Worm (Caenorhabditis elegans) whole organism, young adult: ENCODE data around the gene C38C3.3.

ENCODE experiments used
- C17E4.6 ChIP-seq: fragments of 200-800 bp; sonication (Bioruptor generic); IDR thresholded peaks from 2 replicates; pipeline ENCODE4 v1.3.6; 2022; ENCODE audit warnings: missing genetic modification reagents, missing genetic modification characterization, missing compliant biosample characterization
- F10E7.11 ChIP-seq: sonication (generic microtip); optimal IDR thresholded peaks from 2 replicates; lab custom pipeline; 2017; ENCODE audit warnings: mild to moderate bottlenecking, missing genetic modification characterization, moderate library complexity, missing compliant biosample characterization
- F39B2.1 ChIP-seq: fragments of 200-800 bp; sonication (Bioruptor generic); IDR thresholded peaks from 2 replicates; pipeline ENCODE4 v1.3.6; 2022; ENCODE audit warnings: missing genetic modification reagents, missing genetic modification characterization, missing compliant biosample characterization
- F49E8.2 ChIP-seq: sonication (generic microtip); optimal IDR thresholded peaks from 3 replicates; lab custom pipeline; 2017; ENCODE audit warnings: missing genetic modification characterization, mild to moderate bottlenecking, missing compliant biosample characterization, antibody characterized with exemption, moderate library complexity; ENCODE audit not compliant: insufficient read depth
- F52B5.7 ChIP-seq: sonication (generic microtip); optimal IDR thresholded peaks from 2 replicates; lab custom pipeline; 2016; ENCODE audit warnings: mild to moderate bottlenecking, missing genetic modification characterization, missing compliant biosample characterization
- F57A8.1 ChIP-seq: fragments of 200-800 bp; sonication (Bioruptor generic); optimal IDR thresholded peaks from 2 replicates; lab custom pipeline; 2018; ENCODE audit warnings: mild to moderate bottlenecking, missing genetic modification characterization, moderate library complexity, missing compliant biosample characterization
- Y67H2A.10 ChIP-seq: fragments of 200-800 bp; sonication (Bioruptor generic); conservative IDR thresholded peaks from 2 replicates; pipeline ENCODE4 v1.3.6; 2022; ENCODE audit warnings: missing genetic modification reagents, missing genetic modification characterization, missing compliant biosample characterization
- ZK185.1 ChIP-seq: sonication (generic microtip); optimal IDR thresholded peaks from 2 replicates; lab custom pipeline; 2016; ENCODE audit warnings: mild to moderate bottlenecking, missing genetic modification characterization, missing compliant biosample characterization; ENCODE audit not compliant: poor library complexity, severe bottlenecking
- akir-1 ChIP-seq: fragments of 200-800 bp; sonication (Bioruptor generic); optimal IDR thresholded peaks from 2 replicates; lab custom pipeline; 2018; ENCODE audit warnings: mild to moderate bottlenecking, missing genetic modification characterization, moderate library complexity, missing compliant biosample characterization
- aptf-3 ChIP-seq: fragments of 200-800 bp; sonication (Bioruptor generic); IDR thresholded peaks from 2 replicates; pipeline ENCODE4 v1.3.6; 2022; ENCODE audit warnings: missing genetic modification characterization, missing compliant biosample characterization
- atf-7 ChIP-seq: sonication (generic microtip); optimal IDR thresholded peaks from 2 replicates; lab custom pipeline; 2017; ENCODE audit warnings: mild to moderate bottlenecking, missing genetic modification characterization, missing compliant biosample characterization
- ceh-100 ChIP-seq: fragments of 200-800 bp; sonication (Bioruptor generic); IDR thresholded peaks from 2 replicates; pipeline ENCODE4 v1.3.6; 2022; ENCODE audit warnings: missing genetic modification reagents, missing genetic modification characterization, missing compliant biosample characterization
- ceh-40 ChIP-seq: fragments of 200-800 bp; sonication (Bioruptor generic); IDR thresholded peaks from 2 replicates; pipeline ENCODE4 v1.3.6; 2022; ENCODE audit warnings: missing genetic modification characterization, missing compliant biosample characterization
- ceh-91 ChIP-seq: fragments of 200-800 bp; sonication (Bioruptor generic); IDR thresholded peaks from 2 replicates; pipeline ENCODE4 v1.3.6; 2022; ENCODE audit warnings: missing genetic modification reagents, missing genetic modification characterization, missing compliant biosample characterization
- die-1 ChIP-seq: sonication (generic microtip); optimal IDR thresholded peaks from 2 replicates; lab custom pipeline; 2016; ENCODE audit warnings: missing genotype, mild to moderate bottlenecking, missing genetic modification characterization, missing compliant biosample characterization
- efl-1 ChIP-seq: fragments of 150-350 bp; optimal IDR thresholded peaks from 2 replicates; lab custom pipeline; 2014; ENCODE audit warnings: missing biosample characterization, missing genetic modification reagents, missing genetic modification characterization
- ekl-4 ChIP-seq: fragments of 200-800 bp; sonication (Bioruptor generic); IDR thresholded peaks from 2 replicates; pipeline ENCODE4 v1.3.6; 2022; ENCODE audit warnings: missing genetic modification reagents, missing genetic modification characterization, missing compliant biosample characterization
- ets-4 ChIP-seq: fragments of 200-800 bp; sonication (Bioruptor generic); optimal IDR thresholded peaks from 2 replicates; lab custom pipeline; 2018; ENCODE audit warnings: mild to moderate bottlenecking, missing genetic modification characterization, missing compliant biosample characterization
- him-1 ChIP-seq: sonication (generic microtip); optimal IDR thresholded peaks from 2 replicates; lab custom pipeline; 2016; ENCODE audit warnings: missing genotype, missing genetic modification reagents, missing genetic modification characterization, missing compliant biosample characterization
- hlh-12 ChIP-seq: sonication (generic microtip); optimal IDR thresholded peaks from 2 replicates; lab custom pipeline; 2016; ENCODE audit warnings: missing genetic modification characterization, missing compliant biosample characterization
- hlh-26 ChIP-seq: fragments of 200-800 bp; sonication (Bioruptor generic); conservative IDR thresholded peaks from 2 replicates; pipeline ENCODE4 v1.3.6; 2022; ENCODE audit warnings: missing genetic modification reagents, missing genetic modification characterization, missing compliant biosample characterization
- hsf-1 ChIP-seq: fragments of 200-800 bp; sonication (Bioruptor generic); IDR thresholded peaks from 2 replicates; pipeline ENCODE4 v1.3.6; 2022; ENCODE audit warnings: missing genetic modification reagents, missing genetic modification characterization, missing compliant biosample characterization
- lag-1 ChIP-seq: fragments of 200-800 bp; sonication (Bioruptor generic); IDR thresholded peaks from 2 replicates; pipeline ENCODE4 v1.3.6; 2022; ENCODE audit warnings: missing genetic modification reagents, missing genetic modification characterization, missing compliant biosample characterization
- lir-1 ChIP-seq: fragments of 200-800 bp; sonication (Bioruptor generic); conservative IDR thresholded peaks from 2 replicates; pipeline ENCODE4 v1.3.6; 2022; ENCODE audit warnings: missing genetic modification reagents, missing genetic modification characterization, missing compliant biosample characterization
- madf-6 ChIP-seq: fragments of 200-800 bp; sonication (Bioruptor generic); IDR thresholded peaks from 2 replicates; pipeline ENCODE4 v1.3.6; 2022; ENCODE audit warnings: missing genetic modification reagents, missing genetic modification characterization, missing compliant biosample characterization
- mel-28 ChIP-seq: sonication (generic microtip); optimal IDR thresholded peaks from 2 replicates; lab custom pipeline; 2016; ENCODE audit warnings: borderline replicate concordance, mild to moderate bottlenecking, missing genetic modification characterization, missing compliant biosample characterization
- mxl-1 ChIP-seq: sonication (generic microtip); optimal IDR thresholded peaks from 2 replicates; lab custom pipeline; 2016; ENCODE audit warnings: missing genetic modification characterization, missing compliant biosample characterization
- nhr-27 ChIP-seq: fragments of 200-800 bp; sonication (Bioruptor generic); optimal IDR thresholded peaks from 2 replicates; lab custom pipeline; 2018; ENCODE audit warnings: mild to moderate bottlenecking, missing genetic modification characterization, moderate library complexity, missing compliant biosample characterization
- nhr-80 ChIP-seq: sonication (generic microtip); optimal IDR thresholded peaks from 2 replicates; lab custom pipeline; 2016; ENCODE audit warnings: missing genetic modification characterization, missing compliant biosample characterization
- nhr-90 ChIP-seq: sonication (generic microtip); optimal IDR thresholded peaks from 2 replicates; lab custom pipeline; 2016; ENCODE audit warnings: missing genotype, mild to moderate bottlenecking, missing genetic modification characterization, missing compliant biosample characterization
- rec-8 ChIP-seq, 2 experiments: sonication (generic microtip); optimal IDR thresholded peaks; 2 replicates each; lab custom pipeline; 2016; ENCODE audit warnings: mild to moderate bottlenecking in 2 of 2, missing genetic modification characterization in 2 of 2, missing genetic modification reagents in 2 of 2, missing genotype in 2 of 2, missing biosample characterization in 1 of 2, missing compliant biosample characterization in 1 of 2, moderate library complexity in 1 of 2
- repo-1 ChIP-seq: sonication (generic microtip); optimal IDR thresholded peaks from 2 replicates; lab custom pipeline; 2017; ENCODE audit warnings: mild to moderate bottlenecking, missing genetic modification characterization, missing compliant biosample characterization
- sdz-38 ChIP-seq: sonication (generic microtip); optimal IDR thresholded peaks from 2 replicates; lab custom pipeline; 2016; ENCODE audit warnings: missing genotype, missing genetic modification characterization, missing compliant biosample characterization
- snpc-4 ChIP-seq, 5 experiments: fragments of 150-350 bp in 1 of 5; sonication (generic microtip) in 4 of 5; optimal IDR thresholded peaks; 2 replicates each; lab custom pipeline; 2014 to 2018; ENCODE audit warnings: missing genetic modification characterization in 5 of 5, missing biosample characterization in 3 of 5, antibody characterized with exemption in 2 of 5, mild to moderate bottlenecking in 2 of 5, missing compliant biosample characterization in 2 of 5, missing genotype in 2 of 5, moderate library complexity in 2 of 5, missing genetic modification reagents in 1 of 5
- sptf-2 ChIP-seq: fragments of 200-800 bp; sonication (Bioruptor generic); optimal IDR thresholded peaks from 2 replicates; lab custom pipeline; 2018; ENCODE audit warnings: mild to moderate bottlenecking, missing genetic modification characterization, missing compliant biosample characterization
- tbx-9 ChIP-seq: sonication (generic microtip); optimal IDR thresholded peaks from 2 replicates; lab custom pipeline; 2016; ENCODE audit warnings: borderline replicate concordance, missing genetic modification characterization, inconsistent platforms, missing compliant biosample characterization
- unc-130 ChIP-seq: sonication (generic microtip); optimal IDR thresholded peaks from 2 replicates; lab custom pipeline; 2016; ENCODE audit warnings: missing genetic modification reagents, missing genetic modification characterization, missing compliant biosample characterization
- xnd-1 ChIP-seq: sonication (generic microtip); optimal IDR thresholded peaks from 2 replicates; lab custom pipeline; 2016; ENCODE audit warnings: missing genotype, missing genetic modification reagents, missing genetic modification characterization, missing compliant biosample characterization
- zfh-2 ChIP-seq: fragments of 200-800 bp; sonication (Bioruptor generic); conservative IDR thresholded peaks from 2 replicates; pipeline ENCODE4 v1.3.6; 2022; ENCODE audit warnings: missing genetic modification reagents, missing genetic modification characterization, missing compliant biosample characterization
- ztf-18 ChIP-seq: sonication (generic microtip); optimal IDR thresholded peaks from 2 replicates; lab custom pipeline; 2016; ENCODE audit warnings: missing genotype, mild to moderate bottlenecking, missing genetic modification characterization, missing compliant biosample characterization
- ztf-6 ChIP-seq: fragments of 200-800 bp; sonication (Bioruptor generic); IDR thresholded peaks from 2 replicates; pipeline ENCODE4 v1.3.6; 2022; ENCODE audit warnings: missing genetic modification reagents, missing genetic modification characterization, missing compliant biosample characterization

C38C3.3 gene

DNA sequence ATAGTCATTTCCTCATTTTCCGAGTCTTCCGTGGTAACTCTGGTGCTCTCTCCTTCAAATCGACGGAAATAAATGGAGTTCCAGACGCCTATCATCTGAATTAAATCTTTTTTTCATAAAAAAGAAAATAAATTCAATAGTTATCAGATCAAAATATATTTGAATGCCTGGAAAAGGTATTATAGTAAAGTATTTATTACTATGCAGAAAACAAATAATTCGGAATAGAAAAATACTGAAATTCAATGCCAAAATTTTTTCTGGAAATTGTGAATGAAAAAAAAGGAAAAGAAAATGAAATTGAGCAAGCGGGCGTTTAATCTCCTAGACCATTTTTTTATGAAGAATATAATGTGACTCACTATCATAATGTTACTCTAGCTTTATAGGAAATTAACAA lies 3.9 kb upstream of the C38C3.3 start, which contains the start of gene C38C3.6:
Gene C38C3.6, minus strand, starts transcription at position 101 of the 400 bp plus-strand sequence.
- TF ChIP-seq sdz-38 (tag; lab: Kevin White, UChicago) (no peak), efl-1 (GFP tag; lab: Kevin White, UChicago) (no peak), aptf-3 (no peak), akir-1 (GFP tag; lab: Kevin White, UChicago) (no peak), ZK185.1 (tag; lab: Kevin White, UChicago) (no peak)

DNA sequence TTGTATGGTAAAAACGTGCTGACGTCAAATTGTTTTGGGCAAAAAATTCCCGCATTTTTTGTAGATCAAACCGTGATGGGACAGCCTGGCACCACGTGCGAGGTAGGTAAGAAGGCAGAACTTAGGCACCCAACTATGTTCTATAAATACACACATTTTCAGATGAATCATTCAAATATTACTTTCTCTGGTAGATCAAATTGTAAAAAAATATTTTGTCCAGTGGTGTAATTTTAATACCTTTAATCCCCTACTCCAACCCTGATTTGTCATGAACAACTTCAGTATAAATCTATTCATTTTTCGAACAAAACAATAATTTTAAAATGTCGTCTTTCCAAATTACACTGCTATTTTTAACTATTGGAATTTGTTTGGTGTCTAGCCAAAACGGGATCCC lies 965 bp upstream of the C38C3.3 start, which contains the start of gene spig-7:
Gene spig-7, plus strand, starts transcription at position 301 of the 400 bp plus-strand sequence.
- TF ChIP-seq ztf-6 = no peak
- TF ChIP-seq mxl-1 (tag; lab: Kevin White, UChicago) = no peak
- no peak for TF ChIP-seq Y67H2A.10 (GFP tag; lab: Robert Waterston, UW)
- TF ChIP-seq die-1 (tag; lab: Kevin White, UChicago) = no peak
- TF ChIP-seq repo-1 (tag; lab: Kevin White, UChicago) = no peak
- TF ChIP-seq F49E8.2 (tag; lab: Kevin White, UChicago) = no peak
- TF ChIP-seq nhr-27 (tag; lab: Kevin White, UChicago) = no peak
- TF ChIP-seq xnd-1 (tag; lab: Kevin White, UChicago) = no peak
- no peak for TF ChIP-seq lir-1
- TF ChIP-seq mel-28 (tag; lab: Kevin White, UChicago) = no peak
- TF ChIP-seq sptf-2 (GFP tag; lab: Kevin White, UChicago) = no peak
- TF ChIP-seq nhr-80 = no peak
- TF ChIP-seq ets-4 = no peak
- TF ChIP-seq ceh-100 (GFP tag; lab: Robert Waterston, UW) = no peak
- no peak for TF ChIP-seq F57A8.1
- TF ChIP-seq hlh-26 (GFP tag; lab: Robert Waterston, UW) = no peak
- no peak for TF ChIP-seq nhr-90

ce11 chrV:1495752-1496151 lies 318 bp downstream of the C38C3.3 start:
- TF ChIP-seq snpc-4 (GFP tag; optimal IDR thresholded peaks at IDR 0.05; lab: Kevin White, UChicago) (no peak), snpc-4 (tag; optimal IDR thresholded peaks at IDR 0.05; lab: Kevin White, UChicago) (no peak), ztf-18 (no peak), madf-6 (GFP tag; lab: Robert Waterston, UW) (no peak), C17E4.6 (GFP tag; lab: Robert Waterston, UW) (no peak), unc-130 (GFP tag; lab: Kevin White, UChicago) (no peak), ceh-40 (GFP tag; lab: Robert Waterston, UW) (no peak), akir-1 (GFP tag; lab: Kevin White, UChicago) (no peak), zfh-2 (GFP tag; lab: Robert Waterston, UW) (no peak), F52B5.7 (tag; lab: Kevin White, UChicago) (no peak), atf-7 (no peak), nhr-80 (no peak), him-1 (tag; lab: Kevin White, UChicago) (no peak), efl-1 (GFP tag; lab: Kevin White, UChicago) (no peak)
- TF ChIP-seq, all 124 proteins: peak for 0

ce11 chrV:1499140-1499539 lies 3.7 kb downstream of the C38C3.3 start, which contains the start of gene sru-27:
Gene sru-27, plus strand, starts transcription at chrV:1499440.
- no peak for TF ChIP-seq hsf-1 (GFP tag; lab: Robert Waterston, UW)
- TF ChIP-seq F39B2.1 (GFP tag; lab: Robert Waterston, UW) = no peak
- TF ChIP-seq hlh-12 = no peak
- no peak for TF ChIP-seq nhr-27 (tag; lab: Kevin White, UChicago)
- no peak for TF ChIP-seq mxl-1 (tag; lab: Kevin White, UChicago)
- no peak for TF ChIP-seq F10E7.11 (tag; lab: Kevin White, UChicago)
- TF ChIP-seq ceh-91 (GFP tag; lab: Robert Waterston, UW) = no peak
- no peak for TF ChIP-seq tbx-9 (tag; lab: Kevin White, UChicago)
- TF ChIP-seq ekl-4 (GFP tag; lab: Robert Waterston, UW) = no peak
- TF ChIP-seq rec-8 (tag; optimal IDR thresholded peaks at IDR 0.05; lab: Kevin White, UChicago) = no peak
- no peak for TF ChIP-seq lag-1
